Fruit fly (Drosophila melanogaster) whole organism, embryonic: ENCODE results near the gene Or7a.

ENCODE experiments used
- Ada2b ChIP-seq: fragments of 200-800 bp; sonication (Bioruptor generic); IDR thresholded peaks from 2 replicates; pipeline ENCODE4 v1.3.6; 2022; ENCODE audit warnings: missing biosample characterization, missing genetic modification characterization
- Asciz ChIP-seq: fragments of 200-800 bp; sonication (Bioruptor generic); optimal IDR thresholded peaks from 2 replicates; lab custom pipeline; 2017; ENCODE audit warnings: missing biosample characterization, mild to moderate bottlenecking, missing genetic modification characterization, missing genetic modification reagents
- Atf6 ChIP-seq: fragments of 200-800 bp; sonication (Bioruptor generic); IDR thresholded peaks from 2 replicates; pipeline ENCODE4 v1.3.6; 2022; ENCODE audit warnings: missing biosample characterization, missing genetic modification characterization
- CG12236 ChIP-seq: fragments of 200-800 bp; sonication (Bioruptor generic); optimal IDR thresholded peaks from 2 replicates; lab custom pipeline; 2016; ENCODE audit warnings: missing biosample characterization, missing genetic modification characterization
- CG12659 ChIP-seq: fragments of 200-800 bp; sonication (Bioruptor generic); optimal IDR thresholded peaks from 3 replicates; lab custom pipeline; 2017; ENCODE audit warnings: mild to moderate bottlenecking, missing biosample characterization, missing genetic modification reagents, missing genetic modification characterization
- CG13123 ChIP-seq: fragments of 200-800 bp; sonication (Bioruptor generic); optimal IDR thresholded peaks from 2 replicates; lab custom pipeline; 2016; ENCODE audit warnings: missing biosample characterization, missing genetic modification characterization
- CG15073 ChIP-seq: fragments of 200-800 bp; sonication (Bioruptor generic); optimal IDR thresholded peaks from 2 replicates; lab custom pipeline; 2016; ENCODE audit warnings: missing biosample characterization, missing genetic modification characterization
- CG1529 ChIP-seq: fragments of 200-800 bp; sonication (Bioruptor generic); optimal IDR thresholded peaks from 3 replicates; lab custom pipeline; 2018; ENCODE audit warnings: missing biosample characterization, missing genetic modification characterization
- CG1647 ChIP-seq: fragments of 200-800 bp; sonication (Bioruptor generic); optimal IDR thresholded peaks from 3 replicates; lab custom pipeline; 2016; ENCODE audit warnings: missing biosample characterization, missing genetic modification characterization
- CG16815 ChIP-seq: fragments of 200-800 bp; sonication (Bioruptor generic); optimal IDR thresholded peaks from 3 replicates; lab custom pipeline; 2017; ENCODE audit warnings: missing biosample characterization, mild to moderate bottlenecking, missing genetic modification characterization
- CG17385 ChIP-seq: fragments of 200-800 bp; sonication (Bioruptor generic); optimal IDR thresholded peaks from 3 replicates; lab custom pipeline; 2018; ENCODE audit warnings: missing biosample characterization, mild to moderate bottlenecking, missing genetic modification characterization
- CG17568 ChIP-seq: fragments of 200-800 bp; sonication (Bioruptor generic); optimal IDR thresholded peaks from 2 replicates; lab custom pipeline; 2018; ENCODE audit warnings: missing biosample characterization, mild to moderate bottlenecking, missing genetic modification characterization, moderate library complexity
- CG30403 ChIP-seq: fragments of 200-800 bp; sonication (Bioruptor generic); optimal IDR thresholded peaks from 3 replicates; lab custom pipeline; 2016; ENCODE audit warnings: missing biosample characterization, missing genetic modification characterization
- CG32532 ChIP-seq: fragments of 200-800 bp; sonication (Bioruptor generic); IDR thresholded peaks from 2 replicates; pipeline ENCODE4 v1.3.6; 2022; ENCODE audit warnings: missing biosample characterization, missing genetic modification characterization
- CG4328 ChIP-seq: fragments of 200-800 bp; sonication (Bioruptor generic); optimal IDR thresholded peaks from 3 replicates; lab custom pipeline; 2017; ENCODE audit warnings: missing biosample characterization, missing genetic modification reagents, missing genetic modification characterization
- CG4360 ChIP-seq: fragments of 200-800 bp; sonication (Bioruptor generic); IDR thresholded peaks from 2 replicates; pipeline ENCODE4 v1.3.6; 2022; ENCODE audit warnings: missing biosample characterization, missing genetic modification characterization
- CG6791 ChIP-seq: fragments of 200-800 bp; sonication (Bioruptor generic); IDR thresholded peaks from 3 replicates; pipeline ENCODE4 v1.3.6; 2022; ENCODE audit warnings: missing biosample characterization, missing genetic modification characterization; ENCODE audit not compliant: partially characterized antibody
- CG9876 ChIP-seq: fragments of 200-800 bp; sonication (Bioruptor generic); optimal IDR thresholded peaks from 2 replicates; lab custom pipeline; 2016; ENCODE audit warnings: missing biosample characterization, missing genetic modification characterization
- CHES-1-like ChIP-seq: fragments of 200-800 bp; sonication (Bioruptor generic); optimal IDR thresholded peaks from 2 replicates; lab custom pipeline; 2016; ENCODE audit warnings: missing biosample characterization, missing genetic modification characterization
- CrebB ChIP-seq: fragments of 200-800 bp; sonication (Bioruptor generic); optimal IDR thresholded peaks from 3 replicates; lab custom pipeline; 2018; ENCODE audit warnings: missing biosample characterization, mild to moderate bottlenecking, missing genetic modification characterization
- Dip2 ChIP-seq: fragments of 200-800 bp; sonication (Bioruptor generic); IDR thresholded peaks from 2 replicates; pipeline ENCODE4 v1.3.6; 2022; ENCODE audit warnings: missing biosample characterization, missing genetic modification characterization
- Doc2 ChIP-seq: fragments of 200-800 bp; sonication (Bioruptor generic); IDR thresholded peaks from 2 replicates; pipeline ENCODE4 v1.3.6; 2022; ENCODE audit warnings: missing biosample characterization, missing genetic modification characterization
- Dp ChIP-seq: fragments of 200-800 bp; sonication (Bioruptor generic); optimal IDR thresholded peaks from 2 replicates; lab custom pipeline; 2018; ENCODE audit warnings: missing biosample characterization, mild to moderate bottlenecking, missing genetic modification characterization, moderate library complexity
- HLH3B ChIP-seq: fragments of 200-800 bp; sonication (Bioruptor generic); IDR thresholded peaks from 2 replicates; pipeline ENCODE4 v1.3.6; 2022; ENCODE audit warnings: missing biosample characterization, missing genetic modification characterization
- HLHmδ ChIP-seq: fragments of 200-800 bp; sonication (Bioruptor generic); optimal IDR thresholded peaks from 2 replicates; lab custom pipeline; 2018; ENCODE audit warnings: missing biosample characterization, mild to moderate bottlenecking, missing genetic modification characterization, moderate library complexity
- Lim3 ChIP-seq: fragments of 200-800 bp; sonication (Bioruptor generic); IDR thresholded peaks from 2 replicates; pipeline ENCODE4 v1.3.6; 2022; ENCODE audit warnings: missing biosample characterization, missing genetic modification characterization
- Lpt ChIP-seq: fragments of >200 bp; optimal IDR thresholded peaks from 2 replicates; lab custom pipeline; 2018; ENCODE audit warnings: missing biosample characterization, missing genetic modification characterization
- Nf-YA ChIP-seq: fragments of 200-800 bp; sonication (Bioruptor generic); IDR thresholded peaks from 2 replicates; pipeline ENCODE4 v1.3.6; 2022; ENCODE audit warnings: missing biosample characterization, missing genetic modification characterization
- Oaz ChIP-seq: fragments of 200-800 bp; sonication (Bioruptor generic); IDR thresholded peaks from 2 replicates; pipeline ENCODE4 v1.3.6; 2022; ENCODE audit warnings: missing biosample characterization, missing genetic modification characterization
- Rx ChIP-seq: fragments of 200-800 bp; sonication (Bioruptor generic); IDR thresholded peaks from 2 replicates; pipeline ENCODE4 v1.3.6; 2022; ENCODE audit warnings: missing biosample characterization, missing genetic modification characterization
- Tbp ChIP-seq: fragments of >200 bp; optimal IDR thresholded peaks from 2 replicates; lab custom pipeline; 2018; ENCODE audit warnings: missing biosample characterization, missing genetic modification characterization
- Xrp1 ChIP-seq: fragments of 200-800 bp; sonication (Bioruptor generic); IDR thresholded peaks from 2 replicates; pipeline ENCODE4 v1.3.6; 2022; ENCODE audit warnings: missing biosample characterization, missing genetic modification characterization
- ash1 ChIP-seq: fragments of 200-800 bp; sonication (Bioruptor generic); optimal IDR thresholded peaks from 2 replicates; lab custom pipeline; 2018; ENCODE audit warnings: missing biosample characterization, mild to moderate bottlenecking, missing genetic modification characterization
- cad ChIP-seq: fragments of >200 bp; optimal IDR thresholded peaks from 2 replicates; lab custom pipeline; 2017; ENCODE audit warnings: missing biosample characterization, missing genetic modification characterization
- ci ChIP-seq: fragments of 200-800 bp; sonication (Bioruptor generic); IDR thresholded peaks from 3 replicates; pipeline ENCODE4 v1.3.6; 2022; ENCODE audit warnings: missing biosample characterization, missing genetic modification characterization
- emc ChIP-seq: fragments of 200-800 bp; sonication (Bioruptor generic); optimal IDR thresholded peaks from 2 replicates; lab custom pipeline; 2016; ENCODE audit warnings: missing biosample characterization, missing genetic modification characterization
- fd96Cb ChIP-seq: fragments of 200-800 bp; sonication (Bioruptor generic); optimal IDR thresholded peaks from 2 replicates; lab custom pipeline; 2018; ENCODE audit warnings: missing biosample characterization, mild to moderate bottlenecking, missing genetic modification characterization, moderate library complexity
- fu2 ChIP-seq: fragments of 200-800 bp; sonication (Bioruptor generic); optimal IDR thresholded peaks from 2 replicates; lab custom pipeline; 2016; ENCODE audit warnings: missing biosample characterization, missing genetic modification characterization
- gcm ChIP-seq: fragments of 200-800 bp; sonication (Bioruptor generic); optimal IDR thresholded peaks from 2 replicates; lab custom pipeline; 2019; ENCODE audit warnings: missing biosample characterization, mild to moderate bottlenecking, missing genetic modification characterization, moderate library complexity
- gro ChIP-seq: fragments of 200-800 bp; sonication (Bioruptor generic); optimal IDR thresholded peaks from 2 replicates; lab custom pipeline; 2016; ENCODE audit warnings: missing biosample characterization, missing genetic modification characterization
- klu ChIP-seq: fragments of 200-800 bp; sonication (Bioruptor generic); IDR thresholded peaks from 2 replicates; pipeline ENCODE4 v1.3.6; 2022; ENCODE audit warnings: missing biosample characterization, missing genetic modification characterization
- lilli ChIP-seq: fragments of 200-800 bp; sonication (Bioruptor generic); optimal IDR thresholded peaks from 3 replicates; lab custom pipeline; 2016; ENCODE audit warnings: missing biosample characterization, missing genetic modification characterization
- maf-S ChIP-seq: fragments of 200-800 bp; sonication (Bioruptor generic); optimal IDR thresholded peaks from 2 replicates; lab custom pipeline; 2016; ENCODE audit warnings: missing biosample characterization, missing genetic modification characterization
- mirr ChIP-seq: fragments of 200-800 bp; sonication (Bioruptor generic); optimal IDR thresholded peaks from 3 replicates; lab custom pipeline; 2018; ENCODE audit warnings: missing biosample characterization, mild to moderate bottlenecking, missing genetic modification characterization
- nau ChIP-seq: fragments of 200-800 bp; sonication (Bioruptor generic); optimal IDR thresholded peaks from 3 replicates; lab custom pipeline; 2017; ENCODE audit warnings: missing biosample characterization, mild to moderate bottlenecking, missing genetic modification characterization, missing genetic modification reagents
- nerfin-2 ChIP-seq: fragments of 200-800 bp; sonication (Bioruptor generic); IDR thresholded peaks from 2 replicates; pipeline ENCODE4 v1.3.6; 2022; ENCODE audit warnings: missing biosample characterization, missing genetic modification characterization; ENCODE audit not compliant: partially characterized antibody
- pan ChIP-seq, 4 experiments: fragments of >200 bp in 3 of 4; fragments of 200-800 bp in 1 of 4; sonication (Bioruptor generic) in 1 of 4; optimal IDR thresholded peaks in 3 of 4; IDR thresholded peaks in 1 of 4; 2 replicates each; pipeline versions ENCODE4 v1.3.6 to Lab custom; 2017 to 2022; ENCODE audit warnings: missing biosample characterization in 2 of 4, missing genetic modification characterization in 2 of 4, mixed read lengths in 1 of 4
- pita ChIP-seq: fragments of 200-800 bp; sonication (Bioruptor generic); optimal IDR thresholded peaks from 2 replicates; lab custom pipeline; 2017; ENCODE audit warnings: missing biosample characterization, mild to moderate bottlenecking, missing genetic modification characterization
- sens ChIP-seq: fragments of 200-800 bp; sonication (Bioruptor generic); peaks from one replicate; lab custom pipeline; 2016; ENCODE audit warnings: missing biosample characterization, missing genetic modification characterization
- sens-2 ChIP-seq: fragments of 200-800 bp; sonication (Bioruptor generic); IDR thresholded peaks from 2 replicates; pipeline ENCODE4 v1.3.6; 2022; ENCODE audit warnings: missing biosample characterization, missing genetic modification characterization
- seq ChIP-seq: fragments of 200-800 bp; sonication (Bioruptor generic); IDR thresholded peaks from 2 replicates; pipeline ENCODE4 v1.3.6; 2022; ENCODE audit warnings: missing biosample characterization, missing genetic modification characterization
- twi ChIP-seq: fragments of 200-800 bp; optimal IDR thresholded peaks from 2 replicates; lab custom pipeline; 2019; ENCODE audit warnings: missing biosample characterization, mild to moderate bottlenecking, missing genetic modification characterization, moderate library complexity

Gene Or7a

DNA sequence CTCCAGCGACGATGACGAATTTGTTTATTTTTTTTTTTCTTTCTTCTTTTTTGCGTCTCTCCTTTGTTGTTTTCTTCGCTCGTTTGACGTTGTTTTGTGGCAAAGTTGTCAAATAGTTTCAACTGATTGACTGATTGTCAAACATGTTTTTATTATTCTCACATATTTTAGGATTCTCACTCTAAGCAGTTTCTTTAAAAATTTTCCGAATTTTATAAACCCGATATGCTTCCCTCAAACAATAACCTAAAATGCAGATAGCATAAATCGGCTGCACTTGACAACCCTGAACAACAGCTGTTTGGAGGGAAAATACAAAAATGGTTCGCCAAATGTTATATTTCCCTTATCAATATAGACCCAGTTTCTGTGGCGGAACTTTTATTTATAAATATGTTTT, 22.0 kb downstream of the Or7a start, which contains the start of gene CG17982 (continued):
- TF ChIP-seq CG4328 (GFP tag; lab: Kevin White, UChicago) (peak; percentile 80), CG30403 (peak; percentile 86), CG1529 (GFP tag; lab: Kevin White, UChicago) (peak; percentile 63), Nf-YA (peak; percentile 57; the same call in 1 of the 2 replicates), ci (GFP tag; lab: Robert Waterston, UW) (peak; percentile 90), pan (optimal IDR thresholded peaks at IDR 0.05; lab: Kevin White, UChicago) (no peak), pan (GFP tag; optimal IDR thresholded peaks at IDR 0.05 in 1 of 2, IDR thresholded peaks at IDR 0.05 in 1 of 2) (peak in 1 of 2 experiments; percentile 86), fu2 (peak; percentile 85), CG13123 (peak; percentile 77), Dp (peak; percentile 72), HLH3B (GFP tag; lab: Robert Waterston, UW) (peak; percentile 78), Asciz (no peak), ash1 (peak; percentile 40), CG12236 (peak; percentile 53), nerfin-2 (GFP tag; lab: Robert Waterston, UW) (no peak), emc (GFP tag; lab: Kevin White, UChicago) (peak; percentile 51), Lpt (GFP tag; lab: Kevin White, UChicago) (no peak), CG6791 (GFP tag; lab: Robert Waterston, UW) (no peak), Oaz (GFP tag; lab: Robert Waterston, UW) (peak; percentile 53; the same call in 1 of the 2 replicates), cad (GFP tag; lab: Kevin White, UChicago) (no peak), Tbp (GFP tag; lab: Kevin White, UChicago) (no peak), gro (GFP tag; lab: Kevin White, UChicago) (peak; percentile 89), CG15073 (GFP tag; lab: Kevin White, UChicago) (peak; percentile 31), Atf6 (peak; percentile 84), Dip2 (GFP tag; lab: Robert Waterston, UW) (no peak), twi (tag; lab: Kevin White, UChicago) (peak; percentile 66), CG1647 (peak; percentile 62), Rx (peak; percentile 80), CG4360 (GFP tag; lab: Robert Waterston, UW) (no peak), CG9876 (GFP tag; lab: Kevin White, UChicago) (peak; percentile 62), gcm (GFP tag; lab: Kevin White, UChicago) (peak; percentile 83), maf-S (GFP tag; lab: Kevin White, UChicago) (peak; percentile 80), CG17385 (GFP tag; lab: Kevin White, UChicago) (peak; percentile 81), CG17568 (GFP tag; lab: Kevin White, UChicago) (no peak), pita (no peak), sens-2 (GFP tag; lab: Robert Waterston, UW) (no peak), sens (GFP tag; lab: Kevin White, UChicago) (peak; percentile 97), Xrp1 (GFP tag; lab: Robert Waterston, UW) (peak; percentile 85), Lim3 (GFP tag; lab: Robert Waterston, UW) (no peak), Ada2b (GFP tag; lab: Robert Waterston, UW) (peak; percentile 74), CG32532 (GFP tag; lab: Robert Waterston, UW) (peak; percentile 88), CG16815 (peak; percentile 47), HLHmδ (GFP tag; lab: Kevin White, UChicago) (no peak), mirr (GFP tag; lab: Kevin White, UChicago) (peak; percentile 75), lilli (GFP tag; lab: Kevin White, UChicago) (peak; percentile 93), nau (GFP tag; lab: Kevin White, UChicago) (no peak), CHES-1-like (GFP tag; lab: Kevin White, UChicago) (peak; percentile 90), Doc2 (GFP tag; lab: Robert Waterston, UW) (no peak), CG12659 (GFP tag; lab: Kevin White, UChicago) (peak; percentile 87), CrebB (tag; lab: Kevin White, UChicago) (peak; percentile 75), klu (GFP tag; lab: Robert Waterston, UW) (peak; percentile 71), seq (peak; percentile 71), fd96Cb (tag; lab: Kevin White, UChicago) (peak; percentile 81)
